Fruit fly (Drosophila melanogaster) S2 (cell line): ENCODE data around the gene CG32260.

Source experiments
- CG8478 ChIP-seq: fragments of >200 bp; optimal IDR thresholded peaks from 2 replicates; lab custom pipeline; 2018
- CTCF ChIP-seq, 2 experiments: fragments of >200 bp; optimal IDR thresholded peaks; 2 replicates each; lab custom pipeline; 2018

DNA sequence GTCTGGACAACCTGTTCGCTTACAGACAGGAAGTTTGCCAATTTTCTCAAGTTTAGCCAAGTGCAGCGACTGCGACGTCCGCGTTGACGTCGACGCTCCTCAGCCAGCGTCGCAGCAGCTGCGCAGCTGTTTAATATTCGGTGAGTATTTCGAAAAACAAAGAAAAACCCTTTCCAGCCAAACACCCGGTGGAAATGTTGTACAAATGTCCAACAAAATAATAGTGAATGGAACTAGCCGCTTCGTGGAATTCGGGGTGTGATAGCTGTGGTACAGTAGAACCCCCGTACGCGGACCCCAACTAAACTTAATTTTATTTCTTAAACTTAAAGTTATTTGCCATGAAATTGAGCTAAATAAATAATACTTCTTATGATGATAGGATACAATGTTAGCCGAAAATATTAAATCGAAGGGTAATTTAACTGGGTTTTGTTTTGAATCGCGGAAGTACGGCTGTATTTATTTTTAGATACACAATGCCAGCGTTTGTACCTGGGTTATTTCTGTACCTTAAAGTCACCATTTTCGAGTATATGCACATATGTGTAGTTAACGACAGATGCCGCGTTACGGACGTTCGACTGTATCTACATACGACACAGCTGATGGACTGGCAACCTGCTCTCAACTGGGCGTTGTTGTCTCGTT, 33.2 kb upstream of the CG32260 start:
- TF ChIP-seq CG8478 (lab: Kevin White, UChicago) (no peak), CTCF (optimal IDR thresholded peaks at IDR 0.05; lab: Kevin White, UChicago) (no peak)
